Worm (Caenorhabditis elegans) whole organism, midembryonic: ENCODE data around the gene C49C3.10.

Source experiments
- T22C8.4 ChIP-seq: fragments of 200-800 bp; sonication (Bioruptor generic); IDR thresholded peaks from 2 replicates; pipeline ENCODE4 v1.3.6; 2022; ENCODE audit warnings: missing genetic modification characterization, missing compliant biosample characterization
- flt-1 ChIP-seq: fragments of 200-800 bp; sonication (Bioruptor generic); IDR thresholded peaks from 2 replicates; pipeline ENCODE4 v1.3.6; 2022; ENCODE audit warnings: missing genetic modification characterization, missing compliant biosample characterization
- klf-2 ChIP-seq: fragments of 200-800 bp; sonication (Bioruptor generic); conservative IDR thresholded peaks from 2 replicates; pipeline ENCODE4 v1.3.6; 2022; ENCODE audit warnings: missing genetic modification reagents, missing genetic modification characterization, missing compliant biosample characterization
- med-1 ChIP-seq: sonication (generic microtip); optimal IDR thresholded peaks from 2 replicates; lab custom pipeline; 2017; ENCODE audit warnings: missing genetic modification characterization, mild to moderate bottlenecking, missing compliant biosample characterization, antibody characterized with exemption, missing genetic modification reagents; ENCODE audit not compliant: insufficient read depth
- ref-1 ChIP-seq: fragments of 200-800 bp; sonication (Bioruptor generic); conservative IDR thresholded peaks from 2 replicates; pipeline ENCODE4 v1.3.6; 2022; ENCODE audit warnings: missing genetic modification reagents, missing genetic modification characterization, missing compliant biosample characterization
- tab-1 ChIP-seq: fragments of 200-800 bp; sonication (Bioruptor generic); IDR thresholded peaks from 2 replicates; pipeline ENCODE4 v1.3.6; 2022; ENCODE audit warnings: missing genetic modification characterization, missing compliant biosample characterization
- ztf-29 ChIP-seq: fragments of 200-800 bp; sonication (Bioruptor generic); IDR thresholded peaks from 2 replicates; pipeline ENCODE4 v1.3.6; 2022; ENCODE audit warnings: missing genetic modification reagents, missing genetic modification characterization, missing compliant biosample characterization

- TF ChIP-seq med-1 (GFP tag; lab: Kevin White, UChicago) (no peak), ztf-29 (GFP tag; lab: Robert Waterston, UW) (no peak), ref-1 (GFP tag; lab: Robert Waterston, UW) (no peak), T22C8.4 (GFP tag; lab: Robert Waterston, UW) (no peak), flt-1 (GFP tag; lab: Robert Waterston, UW) (no peak), tab-1 (GFP tag; lab: Robert Waterston, UW) (no peak), klf-2 (GFP tag; lab: Robert Waterston, UW) (no peak)
These were observed 3.7 kb downstream of the C49C3.10 start, which contains the start of gene C49C3.8 for ce11 chrIV:17335031-17335430.
